Worm (Caenorhabditis elegans) whole organism, late embryonic: ENCODE results near the gene srbc-43.

Experiments used
- ama-1 ChIP-seq: fragments of 150-350 bp; optimal IDR thresholded peaks from 2 replicates; lab custom pipeline; 2014
- fax-1 ChIP-seq: sonication (generic microtip); optimal IDR thresholded peaks from 2 replicates; lab custom pipeline; 2016; ENCODE audit warnings: missing genotype, missing genetic modification characterization, missing compliant biosample characterization
- lim-6 ChIP-seq: sonication (generic microtip); optimal IDR thresholded peaks from 2 replicates; lab custom pipeline; 2016; ENCODE audit warnings: missing genetic modification characterization, missing compliant biosample characterization
- nhr-11 ChIP-seq: fragments of 150-350 bp; optimal IDR thresholded peaks from 2 replicates; lab custom pipeline; 2014; ENCODE audit warnings: missing biosample characterization, missing genetic modification characterization

- TF ChIP-seq lim-6 (tag; lab: Kevin White, UChicago) (no peak), nhr-11 (tag; lab: Kevin White, UChicago) (no peak), fax-1 (no peak), ama-1 (lab: Kevin White, UChicago) (no peak)
Measured at ce11 chrV:12835388-12835787, 45.1 kb upstream of the srbc-43 start, which contains the start of gene C44H9.4.
